Worm (Caenorhabditis elegans): ENCODE measurements around the gene T13F2.2.

- no peak for TF ChIP-seq ama-1 (optimal IDR thresholded peaks at IDR 0.05)
- TF ChIP-seq hmg-4 (GFP tag; optimal IDR thresholded peaks at IDR 0.05), result no peak
- no peak for TF ChIP-seq pes-1 (GFP tag; IDR thresholded peaks at IDR 0.05)
- no peak for TF ChIP-seq ets-7 (tag; optimal IDR thresholded peaks at IDR 0.05)
- no peak for TF ChIP-seq F13C5.2 (tag; optimal IDR thresholded peaks at IDR 0.05)
- TF ChIP-seq B0310.2 (tag; optimal IDR thresholded peaks at IDR 0.05), result no peak
- no peak for TF ChIP-seq ceh-13 (GFP tag; optimal IDR thresholded peaks at IDR 0.05)
- no peak for TF ChIP-seq aly-1 (tag; optimal IDR thresholded peaks at IDR 0.05)
Observed at ce11 chrIV:9761751-9762150, 35.4 kb downstream of the T13F2.2 start.

Data from whole organism, early embryonic.